Fruit fly (Drosophila melanogaster): ENCODE data around the gene CG12991.

The CG12991 gene

DNA sequence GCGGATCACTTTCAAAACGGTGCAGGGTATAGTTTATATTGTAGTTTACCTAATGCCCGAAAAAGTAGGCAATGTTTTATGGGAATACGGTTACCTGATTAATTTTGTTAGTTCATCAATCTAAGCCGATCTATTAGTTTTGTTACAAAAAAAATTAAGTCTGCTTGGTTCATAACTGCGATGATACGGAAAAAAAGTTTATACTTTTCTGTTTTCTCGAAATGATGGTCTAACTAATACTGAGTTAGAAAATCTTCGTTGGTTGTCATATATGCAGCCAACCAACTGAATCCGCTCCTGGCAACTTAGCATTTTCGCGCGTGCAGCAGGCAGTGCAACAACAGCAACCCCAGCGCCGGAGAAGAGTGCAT is 17.7 kb upstream of the CG12991 start (continued):
- TF ChIP-seq vri (GFP tag; optimal IDR thresholded peaks at IDR 0.05) (peak; percentile 76), CG9139 (GFP tag; optimal IDR thresholded peaks at IDR 0.05) (peak; percentile 87), CG6808 (GFP tag; optimal IDR thresholded peaks at IDR 0.05) (peak; percentile 98), fd85E (GFP tag; optimal IDR thresholded peaks at IDR 0.05) (peak; percentile 81), CG11294 (GFP tag; IDR thresholded peaks at IDR 0.05) (peak; percentile 81), Ets21C (GFP tag; optimal IDR thresholded peaks at IDR 0.05) (peak; percentile 97), CG11902 (GFP tag; optimal IDR thresholded peaks at IDR 0.05) (peak; percentile 99), Hr39 (GFP tag; optimal IDR thresholded peaks at IDR 0.05) (peak; percentile 97), CG16779 (tag; optimal IDR thresholded peaks at IDR 0.05) (peak; percentile 92), CG8319 (GFP tag; optimal IDR thresholded peaks at IDR 0.05) (peak; percentile 93), CG34406 (GFP tag; optimal IDR thresholded peaks at IDR 0.05) (peak; percentile 89), eg (GFP tag; IDR thresholded peaks at IDR 0.05) (peak; percentile 76; the same call in 2 of the 3 replicates), lz (GFP tag; optimal IDR thresholded peaks at IDR 0.05) (peak; percentile 97), CG3032 (tag; optimal IDR thresholded peaks at IDR 0.05) (peak; percentile 98), CG10631 (GFP tag; optimal IDR thresholded peaks at IDR 0.05) (peak; percentile 97), CG31627 (GFP tag; optimal IDR thresholded peaks at IDR 0.05) (peak; percentile 98), CG15336 (GFP tag; IDR thresholded peaks at IDR 0.05) (peak; percentile 85), salr (GFP tag; optimal IDR thresholded peaks at IDR 0.05) (peak; percentile 88 to 96), fd59A (GFP tag; optimal IDR thresholded peaks at IDR 0.05) (peak; percentile 98), svp (GFP tag) (peak; percentile 99), spab (GFP tag; optimal IDR thresholded peaks at IDR 0.05) (peak; percentile 97), Smox (GFP tag; optimal IDR thresholded peaks at IDR 0.05) (peak; percentile 93)

DNA sequence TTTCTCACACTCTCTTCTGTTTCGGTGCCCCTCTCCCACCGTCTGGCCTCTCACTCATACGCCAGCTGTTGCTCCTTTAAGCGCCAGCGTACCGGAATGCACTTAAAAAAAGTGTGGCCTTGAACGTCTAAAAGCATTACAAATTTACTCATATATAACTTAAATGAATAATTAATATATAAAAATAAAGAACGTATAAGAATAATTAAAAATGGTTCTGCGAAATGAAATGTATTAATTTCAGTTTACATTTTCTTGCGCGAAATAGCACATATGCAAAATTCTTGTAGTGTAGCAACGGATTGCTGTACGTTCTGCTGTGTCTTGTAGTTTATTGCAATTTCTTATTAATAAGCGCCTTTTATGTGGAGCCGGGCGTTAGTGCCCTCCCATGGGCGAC is 17.1 kb upstream of the CG12991 start:
- TF ChIP-seq CG11762 (GFP tag; optimal IDR thresholded peaks at IDR 0.05; ENCODE audit: insufficient read depth), result peak; percentile 50
- peak; percentile 82 for TF ChIP-seq Ets96B (tag; optimal IDR thresholded peaks at IDR 0.05)
- TF ChIP-seq svp (GFP tag), result peak; percentile 79
- peak; percentile 76 for TF ChIP-seq CG34406 (GFP tag; optimal IDR thresholded peaks at IDR 0.05)
- peak; percentile 25 for TF ChIP-seq cyc (GFP tag; optimal IDR thresholded peaks at IDR 0.05)
- peak in 1 of 2 experiments; percentile 15 for TF ChIP-seq salr (GFP tag; optimal IDR thresholded peaks at IDR 0.05)
- peak; percentile 78 for TF ChIP-seq CG6163 (GFP tag; IDR thresholded peaks at IDR 0.05)
- TF ChIP-seq fd85E (GFP tag; optimal IDR thresholded peaks at IDR 0.05), result no peak
- peak; percentile 92 for TF ChIP-seq Eip78C (GFP tag)
- peak; percentile 51 for TF ChIP-seq CG16779 (tag; optimal IDR thresholded peaks at IDR 0.05)
- peak; percentile 56 for TF ChIP-seq CG7368 (GFP tag; optimal IDR thresholded peaks at IDR 0.05)
- peak; percentile 25 for TF ChIP-seq CG8319 (GFP tag; optimal IDR thresholded peaks at IDR 0.05)
- no peak for TF ChIP-seq fkh (GFP tag; optimal IDR thresholded peaks at IDR 0.05)
- no peak for TF ChIP-seq dac (GFP tag; optimal IDR thresholded peaks at IDR 0.05)
- peak; percentile 73 to 75 for TF ChIP-seq ss (GFP tag; optimal IDR thresholded peaks at IDR 0.05)
- peak; percentile 79 for TF ChIP-seq achi (GFP tag; optimal IDR thresholded peaks at IDR 0.05)
- TF ChIP-seq fd59A (GFP tag; optimal IDR thresholded peaks at IDR 0.05), result peak; percentile 50
- peak; percentile 29 for TF ChIP-seq CG6854 (GFP tag; optimal IDR thresholded peaks at IDR 0.05)
- TF ChIP-seq Ets21C (GFP tag; optimal IDR thresholded peaks at IDR 0.05), result no peak
- TF ChIP-seq Met (GFP tag; optimal IDR thresholded peaks at IDR 0.05), result peak; percentile 57
- TF ChIP-seq Sox14 (GFP tag; optimal IDR thresholded peaks at IDR 0.05), result peak; percentile 49
- TF ChIP-seq Lpt (GFP tag; optimal IDR thresholded peaks at IDR 0.05), result peak; percentile 65
- peak; percentile 27 for TF ChIP-seq CG11902 (GFP tag; optimal IDR thresholded peaks at IDR 0.05)
- peak; percentile 46 for TF ChIP-seq net (GFP tag; optimal IDR thresholded peaks at IDR 0.05)
- peak; percentile 61 for TF ChIP-seq Eip93F (GFP tag; optimal IDR thresholded peaks at IDR 0.05)
- TF ChIP-seq pdm3 (GFP tag; optimal IDR thresholded peaks at IDR 0.05), result peak; percentile 46
- peak; percentile 57; the same call in 1 of the 3 replicates for TF ChIP-seq eg (GFP tag; IDR thresholded peaks at IDR 0.05)
- TF ChIP-seq vri (GFP tag; optimal IDR thresholded peaks at IDR 0.05), result peak; percentile 34
- TF ChIP-seq esn (GFP tag; optimal IDR thresholded peaks at IDR 0.05), result peak; percentile 65
- peak; percentile 38; the same call in 1 of the 2 replicates for TF ChIP-seq CG11294 (GFP tag; IDR thresholded peaks at IDR 0.05)
- peak; percentile 82 for TF ChIP-seq CG10631 (GFP tag; optimal IDR thresholded peaks at IDR 0.05)
- peak; percentile 59 for TF ChIP-seq CG6276 (GFP tag; optimal IDR thresholded peaks at IDR 0.05)
- peak; percentile 80 for TF ChIP-seq CG3032 (tag; optimal IDR thresholded peaks at IDR 0.05)
- TF ChIP-seq lz (GFP tag; optimal IDR thresholded peaks at IDR 0.05), result peak; percentile 50
- peak; percentile 23 for TF ChIP-seq Hr39 (GFP tag; optimal IDR thresholded peaks at IDR 0.05)
- TF ChIP-seq OdsH (GFP tag; optimal IDR thresholded peaks at IDR 0.05), result peak; percentile 73
- TF ChIP-seq spab (GFP tag; optimal IDR thresholded peaks at IDR 0.05), result peak; percentile 59
- peak; percentile 58 for TF ChIP-seq topi (GFP tag; optimal IDR thresholded peaks at IDR 0.05)
- peak; percentile 47 for TF ChIP-seq Sox102F (GFP tag; optimal IDR thresholded peaks at IDR 0.05)
- TF ChIP-seq Gug (GFP tag; IDR thresholded peaks at IDR 0.05), result peak; percentile 45
- peak; percentile 74 for TF ChIP-seq acj6 (GFP tag; optimal IDR thresholded peaks at IDR 0.05)
- TF ChIP-seq CG1621 (tag; optimal IDR thresholded peaks at IDR 0.05), result peak; percentile 37
